Worm (Caenorhabditis elegans) whole organism, early embryonic: Measurements from ENCODE around the gene F37A8.1.

Experiments
- B0310.2 ChIP-seq: sonication (generic microtip); optimal IDR thresholded peaks from 2 replicates; lab custom pipeline; 2016; ENCODE audit warnings: mild to moderate bottlenecking, missing genetic modification characterization, missing compliant biosample characterization
- F13C5.2 ChIP-seq: sonication (generic microtip); optimal IDR thresholded peaks from 2 replicates; lab custom pipeline; 2017; ENCODE audit warnings: mild to moderate bottlenecking, missing genetic modification characterization, inconsistent platforms, missing compliant biosample characterization
- aly-1 ChIP-seq: sonication (generic microtip); optimal IDR thresholded peaks from 2 replicates; lab custom pipeline; 2016; ENCODE audit warnings: missing genetic modification characterization, missing compliant biosample characterization
- ama-1 ChIP-seq: fragments of 150-350 bp; optimal IDR thresholded peaks from 2 replicates; lab custom pipeline; 2014
- ceh-13 ChIP-seq: fragments of 200-800 bp; sonication (Bioruptor generic); optimal IDR thresholded peaks from 2 replicates; lab custom pipeline; 2018; ENCODE audit warnings: mild to moderate bottlenecking, missing genetic modification characterization, missing compliant biosample characterization
- ceh-36 ChIP-seq: sonication (generic microtip); optimal IDR thresholded peaks from 2 replicates; lab custom pipeline; 2016; ENCODE audit warnings: missing genetic modification characterization, inconsistent platforms, missing compliant biosample characterization
- ets-7 ChIP-seq: sonication (generic microtip); optimal IDR thresholded peaks from 2 replicates; lab custom pipeline; 2016; ENCODE audit warnings: missing genotype, missing genetic modification characterization, missing compliant biosample characterization
- flt-1 ChIP-seq: fragments of 200-800 bp; sonication (Bioruptor generic); IDR thresholded peaks from 2 replicates; pipeline ENCODE4 v1.3.6; 2022; ENCODE audit warnings: missing genetic modification characterization, missing compliant biosample characterization
- hmbx-1 ChIP-seq: sonication (generic microtip); optimal IDR thresholded peaks from 2 replicates; lab custom pipeline; 2016; ENCODE audit warnings: mild to moderate bottlenecking, missing genetic modification characterization, missing compliant biosample characterization
- hmg-4 ChIP-seq: fragments of 200-800 bp; sonication (Bioruptor generic); optimal IDR thresholded peaks from 2 replicates; lab custom pipeline; 2018; ENCODE audit warnings: mild to moderate bottlenecking, missing genetic modification characterization, missing compliant biosample characterization
- hnd-1 ChIP-seq: sonication (generic microtip); optimal IDR thresholded peaks from 2 replicates; lab custom pipeline; 2016; ENCODE audit warnings: missing genetic modification characterization, missing compliant biosample characterization
- pes-1 ChIP-seq: fragments of 200-800 bp; sonication (Bioruptor generic); IDR thresholded peaks from 2 replicates; pipeline ENCODE4 v1.3.6; 2022; ENCODE audit warnings: missing genetic modification reagents, missing genetic modification characterization, missing compliant biosample characterization
- scrt-1 ChIP-seq: fragments of 200-800 bp; sonication (Bioruptor generic); IDR thresholded peaks from 2 replicates; pipeline ENCODE4 v1.3.6; 2022; ENCODE audit warnings: missing genetic modification characterization, missing compliant biosample characterization
- sea-1 ChIP-seq: fragments of 200-800 bp; sonication (Bioruptor generic); conservative IDR thresholded peaks from 2 replicates; pipeline ENCODE4 v1.3.6; 2022; ENCODE audit warnings: missing genetic modification characterization, missing compliant biosample characterization
- tbx-11 ChIP-seq: fragments of 200-800 bp; sonication (Bioruptor generic); IDR thresholded peaks from 2 replicates; pipeline ENCODE4 v1.3.6; 2022; ENCODE audit warnings: missing genetic modification characterization, missing compliant biosample characterization
- tbx-37 ChIP-seq: fragments of 200-800 bp; sonication (Bioruptor generic); conservative IDR thresholded peaks from 2 replicates; pipeline ENCODE4 v1.3.6; 2022; ENCODE audit warnings: missing genetic modification reagents, missing genetic modification characterization, missing compliant biosample characterization
- tra-4 ChIP-seq: sonication (generic microtip); optimal IDR thresholded peaks from 2 replicates; lab custom pipeline; 2017; ENCODE audit warnings: missing genetic modification characterization, missing compliant biosample characterization

F37A8.1 gene

DNA sequence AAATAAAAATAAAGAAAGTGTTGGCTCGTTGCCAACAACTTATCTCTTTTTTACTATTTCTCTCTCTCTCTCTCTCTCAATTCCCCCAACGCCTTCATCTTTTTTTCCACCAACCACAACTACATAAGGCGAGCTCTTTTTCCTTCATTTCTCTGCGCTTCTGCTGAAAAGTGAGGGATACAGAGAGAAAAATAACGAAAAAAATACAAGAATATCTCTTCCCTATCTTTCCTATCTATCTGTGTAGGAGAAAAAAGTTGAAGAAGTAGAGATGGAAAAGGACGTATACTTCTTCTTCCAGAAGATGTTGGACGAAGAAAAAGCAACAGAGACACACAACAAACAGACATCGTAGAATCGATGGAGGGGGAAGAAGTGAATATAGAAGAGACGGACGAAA is 29.4 kb upstream of the F37A8.1 start:
- TF ChIP-seq hmg-4 (GFP tag; lab: Kevin White, UChicago) (no peak), tra-4 (tag; lab: Kevin White, UChicago) (no peak), pes-1 (GFP tag; lab: Robert Waterston, UW) (no peak), tbx-11 (no peak), sea-1 (GFP tag; lab: Robert Waterston, UW) (no peak), hnd-1 (tag; lab: Kevin White, UChicago) (no peak), aly-1 (tag; lab: Kevin White, UChicago) (no peak), ceh-36 (tag; lab: Kevin White, UChicago) (no peak)

DNA sequence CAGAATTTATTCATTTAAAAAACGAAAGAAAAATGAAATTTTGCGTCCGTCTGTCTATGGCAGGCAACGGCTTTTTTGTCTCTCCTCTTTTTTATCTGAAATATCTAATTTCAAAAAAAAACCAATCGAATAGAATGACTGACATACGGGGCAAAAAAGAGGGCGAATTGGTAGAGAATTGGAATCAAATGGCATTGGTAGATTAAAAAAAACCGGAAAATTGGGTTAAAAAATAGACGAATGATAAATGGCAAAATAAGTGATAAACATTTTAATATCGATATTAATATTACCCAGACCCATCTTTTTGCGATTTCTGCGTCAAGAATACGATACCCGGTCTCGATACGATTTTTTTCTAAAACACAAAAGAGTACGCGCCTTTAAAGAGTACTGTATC is 26.7 kb upstream of the F37A8.1 start, which contains the start of gene tir-1:
TSS of gene tir-1 (minus strand) at position 101 of the 400 bp plus-strand sequence.
- TF ChIP-seq tbx-11: no peak
- TF ChIP-seq hmbx-1: no peak
- no peak for TF ChIP-seq hmg-4 (GFP tag; lab: Kevin White, UChicago)
- TF ChIP-seq ceh-36 (tag; lab: Kevin White, UChicago): no peak
- TF ChIP-seq aly-1 (tag; lab: Kevin White, UChicago): no peak

DNA sequence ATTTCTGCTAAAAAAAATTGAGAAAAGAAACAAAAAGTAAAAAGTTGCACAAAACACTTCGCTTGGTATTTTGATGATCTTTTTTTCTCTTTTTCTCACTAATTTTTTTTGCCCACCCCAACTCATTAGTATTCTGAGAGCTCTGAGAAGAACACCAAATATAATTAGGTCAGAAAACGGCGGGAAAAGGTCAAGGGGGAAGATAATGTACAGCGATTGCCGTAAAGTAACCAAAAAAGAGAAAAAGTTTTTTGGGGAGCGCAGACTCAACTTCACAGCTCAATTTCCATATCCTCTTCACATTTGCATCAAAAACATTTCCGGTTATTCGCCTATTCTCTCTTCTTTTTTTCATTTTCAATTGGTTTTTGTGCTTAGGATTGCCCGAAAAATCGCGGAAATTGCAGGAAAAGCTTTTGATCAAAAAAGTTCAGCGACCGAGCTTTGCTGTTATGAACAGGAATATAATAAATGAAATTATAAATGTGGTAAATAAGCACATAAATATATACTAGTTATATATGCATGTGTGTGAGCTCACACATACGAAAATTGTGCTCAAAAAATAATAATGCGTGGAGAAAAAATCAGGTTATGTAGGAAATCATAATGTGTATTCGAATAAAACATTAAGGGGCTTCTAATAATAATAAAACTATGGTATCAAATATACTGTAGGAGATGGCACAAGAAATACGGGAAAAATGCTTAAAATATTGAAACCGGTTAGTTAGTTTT is 25.5 kb upstream of the F37A8.1 start:
- TF ChIP-seq scrt-1 (GFP tag; lab: Robert Waterston, UW) (no peak), hmg-4 (GFP tag; lab: Kevin White, UChicago) (no peak), flt-1 (no peak), F13C5.2 (tag; lab: Kevin White, UChicago) (no peak), ama-1 (no peak), pes-1 (GFP tag; lab: Robert Waterston, UW) (no peak), ceh-36 (tag; lab: Kevin White, UChicago) (no peak), sea-1 (GFP tag; lab: Robert Waterston, UW) (no peak), B0310.2 (no peak), ceh-13 (GFP tag; lab: Kevin White, UChicago) (no peak), hnd-1 (tag; lab: Kevin White, UChicago) (no peak)

DNA sequence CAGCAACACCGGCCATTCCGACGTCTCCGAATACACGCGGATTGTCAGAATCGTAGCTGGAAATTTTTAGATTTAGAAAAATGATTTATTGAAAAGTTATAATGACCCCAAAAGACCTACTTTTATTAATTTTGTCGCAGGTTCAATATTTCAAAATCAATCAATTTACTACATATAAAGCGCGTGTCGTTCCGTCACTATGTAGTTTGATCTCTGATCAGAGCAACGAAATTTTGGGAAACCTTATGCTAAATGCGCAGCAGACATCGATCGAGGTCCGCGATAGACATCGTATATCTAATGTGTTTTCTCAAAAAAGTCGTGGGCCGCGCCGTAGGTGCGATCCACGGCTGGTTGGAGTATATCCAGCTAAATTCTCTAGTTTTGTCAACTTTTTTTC is 21.8 kb upstream of the F37A8.1 start:
- TF ChIP-seq ceh-36 (tag; lab: Kevin White, UChicago) (no peak), sea-1 (GFP tag; lab: Robert Waterston, UW) (no peak), F13C5.2 (tag; lab: Kevin White, UChicago) (no peak), flt-1 (no peak), hnd-1 (tag; lab: Kevin White, UChicago) (no peak)

DNA sequence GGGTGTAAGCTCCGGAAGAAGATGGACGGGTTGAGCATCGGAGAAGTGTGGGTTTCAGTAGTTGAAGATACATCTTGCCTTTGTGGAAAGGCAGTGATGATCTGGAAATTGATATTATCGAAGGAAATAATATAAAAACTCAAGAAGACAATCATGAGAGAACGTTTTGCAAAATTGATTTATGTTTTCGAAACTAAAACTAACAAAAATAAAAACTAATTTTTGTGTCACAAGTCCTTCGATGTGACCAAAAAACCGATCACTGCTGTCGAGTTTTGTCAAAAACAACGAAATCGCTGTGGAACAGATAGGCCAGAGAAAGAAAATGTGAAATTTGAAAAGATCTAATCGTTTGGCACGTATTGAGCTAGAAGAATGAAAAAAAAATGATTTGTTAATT is 20.6 kb upstream of the F37A8.1 start, which contains the start of gene mmcm-1:
TSS of gene mmcm-1 (minus strand) at position 101 of the 400 bp plus-strand sequence.
- TF ChIP-seq ceh-13 (GFP tag; lab: Kevin White, UChicago) (no peak), tbx-37 (no peak), B0310.2 (no peak), tra-4 (tag; lab: Kevin White, UChicago) (no peak), scrt-1 (GFP tag; lab: Robert Waterston, UW) (no peak), ama-1 (no peak), F13C5.2 (tag; lab: Kevin White, UChicago) (no peak), hnd-1 (tag; lab: Kevin White, UChicago) (no peak), ets-7 (tag; lab: Kevin White, UChicago) (no peak), ceh-36 (tag; lab: Kevin White, UChicago) (no peak), aly-1 (tag; lab: Kevin White, UChicago) (no peak), tbx-11 (no peak), hmbx-1 (no peak), hmg-4 (GFP tag; lab: Kevin White, UChicago) (no peak), sea-1 (GFP tag; lab: Robert Waterston, UW) (no peak), flt-1 (no peak)

DNA sequence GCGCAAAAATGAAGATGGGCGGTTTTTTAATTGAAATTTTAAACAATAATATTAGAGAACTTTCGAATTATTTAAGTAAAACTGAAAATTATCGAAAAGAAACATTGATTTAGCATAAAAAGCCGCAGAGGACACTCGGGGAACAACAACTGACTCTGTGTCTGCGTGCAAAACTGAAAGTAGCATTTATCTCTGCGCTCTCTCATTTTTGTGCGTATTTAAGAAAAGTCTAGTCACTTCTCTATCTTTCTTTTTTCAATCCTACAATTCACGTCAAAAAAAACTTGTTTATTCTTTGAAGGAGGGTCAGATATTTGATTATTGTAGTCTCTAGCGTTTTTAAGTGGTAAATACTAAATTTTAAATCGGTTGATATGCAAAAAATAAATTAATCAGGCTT is 20.0 kb upstream of the F37A8.1 start:
- no peak for TF ChIP-seq flt-1
- TF ChIP-seq B0310.2: no peak
- TF ChIP-seq pes-1 (GFP tag; lab: Robert Waterston, UW): no peak

DNA sequence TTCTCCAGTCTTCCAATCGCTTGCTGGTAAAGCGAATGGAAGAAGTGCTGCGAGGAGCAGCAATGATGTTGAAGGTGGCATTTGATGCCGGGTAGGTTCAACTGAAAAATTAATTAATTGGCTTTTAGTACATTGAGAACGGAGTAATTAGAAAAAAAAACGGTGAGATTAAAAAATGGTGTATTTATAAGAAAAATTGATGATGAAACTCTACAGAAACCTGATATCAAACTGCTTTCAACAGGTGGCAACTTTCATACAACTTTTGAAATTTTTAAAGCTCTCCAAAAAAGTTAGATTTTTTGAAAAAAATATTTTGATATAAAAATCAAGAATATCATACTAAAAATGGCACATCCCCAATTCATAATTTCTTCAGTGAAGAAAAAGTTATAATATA is 14.2 kb upstream of the F37A8.1 start, which contains the start of gene pat-3:
TSS of gene pat-3 (minus strand) at position 101 of the 400 bp plus-strand sequence.
- TF ChIP-seq flt-1 (no peak), F13C5.2 (tag; lab: Kevin White, UChicago) (no peak), tbx-37 (no peak), tbx-11 (no peak), sea-1 (GFP tag; lab: Robert Waterston, UW) (no peak), ama-1 (no peak), hmg-4 (GFP tag; lab: Kevin White, UChicago) (no peak), scrt-1 (GFP tag; lab: Robert Waterston, UW) (no peak), ceh-36 (tag; lab: Kevin White, UChicago) (no peak), ceh-13 (GFP tag; lab: Kevin White, UChicago) (no peak), pes-1 (GFP tag; lab: Robert Waterston, UW) (no peak)

DNA sequence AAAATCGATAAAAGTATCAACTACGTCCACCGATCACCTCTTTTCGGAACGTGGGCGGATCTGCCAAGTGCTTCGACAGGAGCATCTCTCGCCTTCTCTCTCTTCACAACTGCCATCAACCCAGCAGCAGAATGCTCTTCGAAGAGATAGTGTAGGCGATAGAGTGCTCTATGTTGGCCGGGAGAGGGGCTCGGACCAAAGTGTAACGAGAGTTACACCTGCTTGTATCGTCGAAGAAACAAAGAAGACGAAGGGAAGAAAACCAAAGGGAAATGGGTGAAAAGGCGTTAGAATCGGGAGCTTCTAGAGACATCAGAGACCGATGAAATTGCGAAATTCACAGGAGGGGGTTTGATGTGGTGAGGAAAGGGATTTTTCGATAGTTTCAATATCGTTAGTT is 13.4 kb upstream of the F37A8.1 start:
- TF ChIP-seq scrt-1 (GFP tag; lab: Robert Waterston, UW) (no peak), tra-4 (tag; lab: Kevin White, UChicago) (no peak), ceh-13 (GFP tag; lab: Kevin White, UChicago) (no peak), sea-1 (GFP tag; lab: Robert Waterston, UW) (no peak), F13C5.2 (tag; lab: Kevin White, UChicago) (no peak), ets-7 (tag; lab: Kevin White, UChicago) (no peak), B0310.2 (no peak), hnd-1 (tag; lab: Kevin White, UChicago) (no peak), aly-1 (tag; lab: Kevin White, UChicago) (peak; percentile 27), tbx-11 (no peak), hmbx-1 (no peak), tbx-37 (no peak), ama-1 (no peak), hmg-4 (GFP tag; lab: Kevin White, UChicago) (no peak), pes-1 (GFP tag; lab: Robert Waterston, UW) (0 out of 2 replicates have a peak, but pooled peaks have one; percentile 19), ceh-36 (tag; lab: Kevin White, UChicago) (no peak)
